Fruit fly (Drosophila melanogaster) whole organism, adult: ENCODE data around the gene CG31141.

Experiments used
- CG11617 ChIP-seq: fragments of 200-800 bp; sonication (Bioruptor generic); optimal IDR thresholded peaks from 2 replicates; lab custom pipeline; 2017; ENCODE audit warnings: mild to moderate bottlenecking, missing biosample characterization, missing genetic modification reagents, missing genetic modification characterization
- CG12768 ChIP-seq: fragments of 200-800 bp; sonication (Bioruptor generic); optimal IDR thresholded peaks from 2 replicates; lab custom pipeline; 2017; ENCODE audit warnings: missing biosample characterization, missing genetic modification characterization, mild to moderate bottlenecking, moderate library complexity, missing genetic modification reagents
- CG14711 ChIP-seq: fragments of 200-800 bp; sonication (Bioruptor generic); optimal IDR thresholded peaks from 2 replicates; lab custom pipeline; 2018; ENCODE audit warnings: missing biosample characterization, mild to moderate bottlenecking, missing genetic modification characterization, moderate library complexity
- CG1620 ChIP-seq: fragments of 200-800 bp; sonication (Bioruptor generic); optimal IDR thresholded peaks from 2 replicates; lab custom pipeline; 2016; ENCODE audit warnings: missing biosample characterization, missing genetic modification characterization
- CG33017 ChIP-seq: fragments of 200-800 bp; sonication (Bioruptor generic); optimal IDR thresholded peaks from 2 replicates; lab custom pipeline; 2018; ENCODE audit warnings: missing biosample characterization, mild to moderate bottlenecking, missing genetic modification characterization, moderate library complexity
- CG5204 ChIP-seq: fragments of 200-800 bp; sonication (Bioruptor generic); optimal IDR thresholded peaks from 2 replicates; lab custom pipeline; 2016; ENCODE audit warnings: missing biosample characterization, missing genetic modification characterization
- CG7045 ChIP-seq: fragments of 200-800 bp; sonication (Bioruptor generic); optimal IDR thresholded peaks from 2 replicates; lab custom pipeline; 2017; ENCODE audit warnings: missing biosample characterization, mild to moderate bottlenecking, missing genetic modification characterization
- CG7101 ChIP-seq: fragments of 200-800 bp; sonication (Bioruptor generic); optimal IDR thresholded peaks from 2 replicates; lab custom pipeline; 2018; ENCODE audit warnings: missing biosample characterization, mild to moderate bottlenecking, missing genetic modification characterization, moderate library complexity
- Clk ChIP-seq: fragments of 200-800 bp; sonication (Bioruptor generic); optimal IDR thresholded peaks from 2 replicates; lab custom pipeline; 2017; ENCODE audit warnings: missing biosample characterization, missing genetic modification characterization
- Crg-1 ChIP-seq: fragments of 200-800 bp; sonication (Bioruptor generic); optimal IDR thresholded peaks from 2 replicates; lab custom pipeline; 2016; ENCODE audit warnings: missing biosample characterization, missing genetic modification characterization
- Hr96 ChIP-seq: fragments of 200-800 bp; sonication (Bioruptor generic); optimal IDR thresholded peaks from 2 replicates; lab custom pipeline; 2016; ENCODE audit warnings: missing biosample characterization, missing genetic modification characterization
- Mnt ChIP-seq: fragments of 200-800 bp; sonication (Bioruptor generic); optimal IDR thresholded peaks from 2 replicates; lab custom pipeline; 2016; ENCODE audit warnings: missing biosample characterization, mild to moderate bottlenecking, missing genetic modification characterization
- bab1 ChIP-seq: fragments of 200-800 bp; sonication (Bioruptor generic); optimal IDR thresholded peaks from 3 replicates; lab custom pipeline; 2019; ENCODE audit warnings: missing biosample characterization, mild to moderate bottlenecking, missing genetic modification characterization, moderate library complexity
- cic ChIP-seq: fragments of 200-800 bp; sonication (Bioruptor generic); optimal IDR thresholded peaks from 2 replicates; lab custom pipeline; 2017; ENCODE audit warnings: missing biosample characterization, mild to moderate bottlenecking, missing genetic modification characterization, moderate library complexity
- cnc ChIP-seq, 2 experiments: fragments of >200 bp; optimal IDR thresholded peaks; 2 replicates each; lab custom pipeline; 2017
- kay ChIP-seq: fragments of 200-800 bp; sonication (Bioruptor generic); peaks from one replicate; lab custom pipeline; 2016; ENCODE audit warnings: missing biosample characterization, missing genetic modification characterization, borderline replicate concordance
- ovo ChIP-seq: fragments of 200-800 bp; sonication (Bioruptor generic); optimal IDR thresholded peaks from 2 replicates; lab custom pipeline; 2016; ENCODE audit warnings: missing biosample characterization, missing genetic modification characterization
- pad ChIP-seq: fragments of 200-800 bp; sonication (Bioruptor generic); optimal IDR thresholded peaks from 3 replicates; lab custom pipeline; 2017; ENCODE audit warnings: missing biosample characterization, missing genetic modification characterization, mild to moderate bottlenecking, moderate library complexity, missing genetic modification reagents
- tj ChIP-seq: fragments of 200-800 bp; sonication (Bioruptor generic); optimal IDR thresholded peaks from 3 replicates; lab custom pipeline; 2017; ENCODE audit warnings: missing biosample characterization, mild to moderate bottlenecking, missing genetic modification characterization, moderate library complexity
- toe ChIP-seq: fragments of 200-800 bp; sonication (Bioruptor generic); optimal IDR thresholded peaks from 2 replicates; lab custom pipeline; 2016; ENCODE audit warnings: missing biosample characterization, missing genetic modification characterization

Gene CG31141

dm6 chr3R:23921701-23922501 lies 1.2 kb upstream of the CG31141 start:
- TF ChIP-seq pad (GFP tag; lab: Kevin White, UChicago) (no peak), CG1620 (GFP tag; lab: Kevin White, UChicago) (no peak), Hr96 (GFP tag; lab: Kevin White, UChicago) (no peak), tj (GFP tag; lab: Kevin White, UChicago) (peak; percentile 66), CG33017 (tag; lab: Kevin White, UChicago) (no peak), kay (GFP tag; lab: Kevin White, UChicago) (no peak), Mnt (no peak), CG11617 (GFP tag; lab: Kevin White, UChicago) (no peak), cic (GFP tag; lab: Kevin White, UChicago) (peak; percentile 31)

dm6 chr3R:23924200-23924599 lies 1.1 kb downstream of the CG31141 start, which contains the start of gene Ndc1:
Ndc1 (plus strand) TSS chr3R:23924399.
- TF ChIP-seq CG5204 (no peak), CG33017 (tag; lab: Kevin White, UChicago) (no peak)

dm6 chr3R:23927429-23927828 lies 4.3 kb downstream of the CG31141 start, which contains the start of gene CG13601:
CG13601 (minus strand) TSS chr3R:23927634.
- TF ChIP-seq CG5204 (no peak), CG1620 (GFP tag; lab: Kevin White, UChicago) (peak; percentile 30), ovo (no peak), Mnt (peak; percentile 56), CG33017 (tag; lab: Kevin White, UChicago) (no peak), kay (GFP tag; lab: Kevin White, UChicago) (no peak), cnc (optimal IDR thresholded peaks at IDR 0.05; lab: Kevin White, UChicago) (no peak), Clk (no peak), Crg-1 (no peak), tj (GFP tag; lab: Kevin White, UChicago) (no peak), CG14711 (tag; lab: Kevin White, UChicago) (no peak), CG12768 (peak; percentile 27), toe (GFP tag; lab: Kevin White, UChicago) (no peak), CG7101 (tag; lab: Kevin White, UChicago) (no peak), pad (GFP tag; lab: Kevin White, UChicago) (no peak), bab1 (GFP tag; lab: Kevin White, UChicago) (peak; percentile 38), cic (GFP tag; lab: Kevin White, UChicago) (no peak), Hr96 (GFP tag; lab: Kevin White, UChicago) (no peak), CG7045 (GFP tag; lab: Kevin White, UChicago) (no peak), CG11617 (GFP tag; lab: Kevin White, UChicago) (no peak)

DNA sequence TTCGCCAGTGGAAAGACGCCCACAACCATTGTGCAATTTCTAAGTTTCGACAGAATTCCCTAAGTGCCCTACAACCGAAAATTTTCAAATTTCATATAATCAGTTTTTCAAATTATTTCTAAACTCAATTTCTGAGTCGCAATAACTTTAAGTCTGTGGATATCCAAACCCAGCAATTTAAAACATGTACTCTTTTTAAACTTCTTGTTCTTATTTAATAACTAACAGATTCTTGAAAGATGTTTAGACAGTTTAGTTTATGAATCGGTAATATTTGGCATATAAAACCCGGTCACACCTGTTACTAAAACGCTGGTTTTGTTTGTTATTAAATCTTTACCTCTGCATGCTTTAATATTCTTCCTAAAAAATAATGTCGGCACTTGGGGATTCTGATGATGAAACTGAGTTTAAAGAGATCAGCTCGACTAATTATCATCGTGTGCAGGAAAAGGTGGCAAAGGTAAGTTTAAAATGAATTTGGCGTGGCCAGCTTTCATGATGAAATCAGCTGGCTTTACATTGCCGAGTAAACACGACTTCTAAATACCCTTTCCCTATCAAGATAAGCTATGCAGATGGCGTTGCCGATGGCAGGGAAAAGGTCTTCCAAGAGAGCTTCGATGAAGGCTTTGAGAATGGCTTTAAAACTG lies 6.0 kb downstream of the CG31141 start, which contains the start of the genes CG43998, CG43999 and CG31142:
TSS of gene CG43998 (minus strand) at position 51 of the 653 bp plus-strand sequence.
TSS of gene CG43999 (minus strand) at position 51 of the 653 bp plus-strand sequence.
TSS of gene CG31142 (plus strand) at position 294 of the 653 bp plus-strand sequence.
- TF ChIP-seq CG11617 (GFP tag; lab: Kevin White, UChicago) (no peak), ovo (no peak), CG7101 (tag; lab: Kevin White, UChicago) (no peak), Hr96 (GFP tag; lab: Kevin White, UChicago) (no peak), Crg-1 (no peak), Clk (no peak), Mnt (peak; percentile 38), bab1 (GFP tag; lab: Kevin White, UChicago) (peak; percentile 10)

DNA sequence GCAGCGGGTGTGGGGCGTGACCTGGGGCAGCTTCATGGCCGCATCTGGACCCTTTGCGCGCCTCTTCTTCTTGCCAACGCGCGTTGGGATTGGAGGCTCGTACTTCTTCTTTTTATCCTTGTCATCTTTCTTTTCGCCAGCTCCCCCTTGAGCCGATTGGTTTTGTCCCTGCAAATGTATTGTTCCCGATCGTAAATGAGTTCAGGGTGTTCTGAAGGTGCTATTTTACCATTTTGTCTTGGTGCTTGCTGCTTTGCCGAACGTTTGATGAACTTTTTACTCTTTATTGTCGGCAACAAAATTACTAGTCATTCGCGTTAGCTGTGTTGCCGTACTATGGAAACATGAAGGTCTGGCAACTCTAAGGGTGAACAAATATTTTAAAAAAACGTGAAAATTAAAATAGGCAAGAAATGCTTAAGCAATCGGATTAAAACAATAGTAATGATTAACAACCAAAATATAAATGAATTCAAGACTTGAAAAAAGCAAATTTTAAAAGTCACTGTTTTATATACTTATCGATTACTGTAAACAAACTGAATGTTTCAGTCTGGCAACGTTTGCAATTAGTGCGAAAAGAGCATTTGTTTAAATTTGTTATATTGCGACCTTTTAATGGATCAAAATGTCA lies 8.1 kb downstream of the CG31141 start, which contains the start of the genes Rpt2 and CG13599:
TSS of gene Rpt2 (minus strand) at position 464 of the 634 bp plus-strand sequence.
TSS of gene CG13599 (plus strand) at position 545 of the 634 bp plus-strand sequence.
- TF ChIP-seq cnc (optimal IDR thresholded peaks at IDR 0.05; lab: Kevin White, UChicago) = peak; percentile 73 to 89
- peak; percentile 40 for TF ChIP-seq CG14711 (tag; lab: Kevin White, UChicago)
- no peak for TF ChIP-seq Crg-1
- no peak for TF ChIP-seq CG11617 (GFP tag; lab: Kevin White, UChicago)
- TF ChIP-seq CG7101 (tag; lab: Kevin White, UChicago) = peak; percentile 40
- TF ChIP-seq ovo = no peak
- TF ChIP-seq CG5204 = no peak
- no peak for TF ChIP-seq tj (GFP tag; lab: Kevin White, UChicago)
- TF ChIP-seq bab1 (GFP tag; lab: Kevin White, UChicago) = peak; percentile 63
- no peak for TF ChIP-seq Clk

DNA sequence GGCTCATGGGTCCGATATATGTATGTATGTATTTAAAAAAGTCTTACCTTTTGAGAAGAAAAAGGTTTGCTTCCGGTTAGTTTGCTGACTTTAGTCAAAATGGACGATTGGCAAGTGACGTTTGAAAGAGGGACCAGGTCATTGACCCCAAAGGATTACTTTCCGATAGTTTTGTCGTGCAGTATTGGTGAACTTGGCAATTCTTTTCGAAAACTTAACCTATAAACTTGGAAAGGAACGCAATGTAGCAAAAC lies 10.3 kb downstream of the CG31141 start, which contains the start of gene RpS19b:
TSS of gene RpS19b (minus strand) at position 101 of the 254 bp plus-strand sequence.
- TF ChIP-seq cnc (optimal IDR thresholded peaks at IDR 0.05; lab: Kevin White, UChicago) (no peak), CG7101 (tag; lab: Kevin White, UChicago) (no peak)
